Fruit fly (Drosophila melanogaster) whole organism, embryonic: ENCODE measurements around the gene CG45045.

Experiments used
- ATbp ChIP-seq: fragments of 200-800 bp; sonication (Bioruptor generic); optimal IDR thresholded peaks from 2 replicates; lab custom pipeline; 2017; ENCODE audit warnings: missing biosample characterization, mild to moderate bottlenecking, missing genetic modification characterization, missing genetic modification reagents
- Ada2b ChIP-seq: fragments of 200-800 bp; sonication (Bioruptor generic); IDR thresholded peaks from 2 replicates; pipeline ENCODE4 v1.3.6; 2022; ENCODE audit warnings: missing biosample characterization, missing genetic modification characterization
- B-H1 ChIP-seq: fragments of 200-800 bp; sonication (Bioruptor generic); IDR thresholded peaks from 3 replicates; pipeline ENCODE4 v1.3.6; 2022; ENCODE audit warnings: missing biosample characterization, missing genetic modification characterization
- CG10431 ChIP-seq: fragments of 200-800 bp; sonication (Bioruptor generic); optimal IDR thresholded peaks from 3 replicates; lab custom pipeline; 2018; ENCODE audit warnings: missing biosample characterization, mild to moderate bottlenecking, missing genetic modification characterization
- CG10543 ChIP-seq: fragments of 200-800 bp; sonication (Bioruptor generic); optimal IDR thresholded peaks from 3 replicates; lab custom pipeline; 2017; ENCODE audit warnings: missing biosample characterization, mild to moderate bottlenecking, missing genetic modification characterization, moderate library complexity
- CG13287 ChIP-seq: fragments of 200-800 bp; sonication (Bioruptor generic); IDR thresholded peaks from 2 replicates; pipeline ENCODE4 v1.3.6; 2022; ENCODE audit warnings: missing biosample characterization, missing genetic modification characterization; ENCODE audit not compliant: partially characterized antibody
- CG13775 ChIP-seq: fragments of 200-800 bp; sonication (Bioruptor generic); optimal IDR thresholded peaks from 3 replicates; lab custom pipeline; 2017; ENCODE audit warnings: missing biosample characterization, mild to moderate bottlenecking, missing genetic modification characterization
- CG15696 ChIP-seq: fragments of 200-800 bp; sonication (Bioruptor generic); optimal IDR thresholded peaks from 2 replicates; lab custom pipeline; 2019; ENCODE audit warnings: missing biosample characterization, mild to moderate bottlenecking, missing genetic modification characterization, moderate library complexity
- CG17612 ChIP-seq: fragments of 200-800 bp; sonication (Bioruptor generic); IDR thresholded peaks from 2 replicates; pipeline ENCODE4 v1.3.6; 2022; ENCODE audit warnings: missing biosample characterization, missing genetic modification characterization
- CG33557 ChIP-seq: fragments of 200-800 bp; sonication (Bioruptor generic); optimal IDR thresholded peaks from 2 replicates; lab custom pipeline; 2019; ENCODE audit warnings: missing biosample characterization, mild to moderate bottlenecking, missing genetic modification characterization, moderate library complexity
- CG4360 ChIP-seq: fragments of 200-800 bp; sonication (Bioruptor generic); IDR thresholded peaks from 2 replicates; pipeline ENCODE4 v1.3.6; 2022; ENCODE audit warnings: missing biosample characterization, missing genetic modification characterization
- CG5180 ChIP-seq: fragments of 200-800 bp; sonication (Bioruptor generic); optimal IDR thresholded peaks from 3 replicates; lab custom pipeline; 2017; ENCODE audit warnings: missing biosample characterization, missing genetic modification characterization, mild to moderate bottlenecking, moderate library complexity, missing genetic modification reagents
- CG6175 ChIP-seq: fragments of 200-800 bp; sonication (Bioruptor generic); IDR thresholded peaks from 3 replicates; pipeline ENCODE4 v1.3.6; 2022; ENCODE audit warnings: missing biosample characterization, missing genetic modification characterization
- CG7963 ChIP-seq: fragments of 200-800 bp; sonication (Bioruptor generic); IDR thresholded peaks from 3 replicates; pipeline ENCODE4 v1.3.6; 2022; ENCODE audit warnings: missing biosample characterization, missing genetic modification characterization; ENCODE audit not compliant: partially characterized antibody
- CG8944 ChIP-seq: fragments of 200-800 bp; sonication (Bioruptor generic); optimal IDR thresholded peaks from 3 replicates; lab custom pipeline; 2016; ENCODE audit warnings: missing biosample characterization, missing genetic modification characterization
- Dek ChIP-seq: fragments of 200-800 bp; sonication (Bioruptor generic); optimal IDR thresholded peaks from 3 replicates; lab custom pipeline; 2019; ENCODE audit warnings: missing biosample characterization, mild to moderate bottlenecking, missing genetic modification characterization, moderate library complexity
- Doc3 ChIP-seq: fragments of 200-800 bp; sonication (Bioruptor generic); IDR thresholded peaks from 3 replicates; pipeline ENCODE4 v1.3.6; 2022; ENCODE audit warnings: missing biosample characterization, missing genetic modification characterization; ENCODE audit not compliant: partially characterized antibody
- Dref ChIP-seq: fragments of 200-800 bp; sonication (Bioruptor generic); IDR thresholded peaks from 2 replicates; pipeline ENCODE4 v1.3.6; 2022; ENCODE audit warnings: missing biosample characterization, missing genetic modification characterization
- ERR ChIP-seq: fragments of 200-800 bp; sonication (Bioruptor generic); optimal IDR thresholded peaks from 2 replicates; lab custom pipeline; 2016; ENCODE audit warnings: missing biosample characterization, missing genetic modification characterization
- Elba2 ChIP-seq: fragments of 200-800 bp; sonication (Bioruptor generic); optimal IDR thresholded peaks from 3 replicates; lab custom pipeline; 2016; ENCODE audit warnings: missing biosample characterization, missing genetic modification characterization
- Gug ChIP-seq: fragments of 200-800 bp; sonication (Bioruptor generic); IDR thresholded peaks from 4 replicates; pipeline ENCODE4 v1.3.6; 2022; ENCODE audit warnings: missing biosample characterization, missing genetic modification characterization
- HLH4C ChIP-seq: fragments of 200-800 bp; sonication (Bioruptor generic); IDR thresholded peaks from 3 replicates; pipeline ENCODE4 v1.3.6; 2022; ENCODE audit warnings: missing biosample characterization, missing genetic modification characterization; ENCODE audit not compliant: partially characterized antibody
- Hey ChIP-seq: fragments of 200-800 bp; sonication (Bioruptor generic); optimal IDR thresholded peaks from 3 replicates; lab custom pipeline; 2018; ENCODE audit warnings: missing biosample characterization, mild to moderate bottlenecking, missing genetic modification characterization
- MESR4 ChIP-seq: fragments of 200-800 bp; sonication (Bioruptor generic); optimal IDR thresholded peaks from 2 replicates; lab custom pipeline; 2018; ENCODE audit warnings: missing biosample characterization, mild to moderate bottlenecking, missing genetic modification characterization, moderate library complexity
- MTF-1 ChIP-seq: fragments of 200-800 bp; sonication (Bioruptor generic); optimal IDR thresholded peaks from 2 replicates; lab custom pipeline; 2018; ENCODE audit warnings: missing biosample characterization, mild to moderate bottlenecking, missing genetic modification characterization, borderline replicate concordance
- Mrtf ChIP-seq: fragments of 200-800 bp; sonication (Bioruptor generic); IDR thresholded peaks from 3 replicates; pipeline ENCODE4 v1.3.6; 2022; ENCODE audit warnings: missing biosample characterization, missing genetic modification characterization
- Nf-YA ChIP-seq: fragments of 200-800 bp; sonication (Bioruptor generic); IDR thresholded peaks from 2 replicates; pipeline ENCODE4 v1.3.6; 2022; ENCODE audit warnings: missing biosample characterization, missing genetic modification characterization
- al ChIP-seq: fragments of 200-800 bp; sonication (Bioruptor generic); IDR thresholded peaks from 2 replicates; pipeline ENCODE4 v1.3.6; 2022; ENCODE audit warnings: missing biosample characterization, missing genetic modification characterization
- amos ChIP-seq: fragments of 200-800 bp; sonication (Bioruptor generic); IDR thresholded peaks from 2 replicates; pipeline ENCODE4 v1.3.6; 2022; ENCODE audit warnings: missing biosample characterization, missing genetic modification characterization; ENCODE audit not compliant: partially characterized antibody
- bab2 ChIP-seq: fragments of 200-800 bp; sonication (Bioruptor generic); optimal IDR thresholded peaks from 2 replicates; lab custom pipeline; 2016; ENCODE audit warnings: missing biosample characterization, missing genetic modification characterization
- cg ChIP-seq: fragments of 200-800 bp; sonication (Bioruptor generic); optimal IDR thresholded peaks from 3 replicates; lab custom pipeline; 2019; ENCODE audit warnings: missing biosample characterization, mild to moderate bottlenecking, missing genetic modification characterization, moderate library complexity
- chinmo ChIP-seq: fragments of 200-800 bp; sonication (Bioruptor generic); IDR thresholded peaks from 4 replicates; pipeline ENCODE4 v1.3.6; 2022; ENCODE audit warnings: missing biosample characterization, missing genetic modification characterization; ENCODE audit not compliant: partially characterized antibody
- chm ChIP-seq: fragments of 200-800 bp; sonication (Bioruptor generic); IDR thresholded peaks from 2 replicates; pipeline ENCODE4 v1.3.6; 2022; ENCODE audit warnings: missing biosample characterization, missing genetic modification characterization
- croc ChIP-seq: fragments of 200-800 bp; sonication (Bioruptor generic); conservative IDR thresholded peaks from 3 replicates; pipeline ENCODE4 v1.3.6; 2022; ENCODE audit warnings: missing biosample characterization, missing genetic modification characterization
- crol ChIP-seq: fragments of 200-800 bp; sonication (Bioruptor generic); IDR thresholded peaks from 2 replicates; pipeline ENCODE4 v1.3.6; 2022; ENCODE audit warnings: missing biosample characterization, missing genetic modification characterization
- ftz-f1 ChIP-seq: fragments of 200-800 bp; sonication (Bioruptor generic); optimal IDR thresholded peaks from 2 replicates; lab custom pipeline; 2016; ENCODE audit warnings: missing biosample characterization, missing genetic modification characterization
- gfzf ChIP-seq: fragments of 200-800 bp; sonication (Bioruptor generic); optimal IDR thresholded peaks from 2 replicates; lab custom pipeline; 2016; ENCODE audit warnings: missing biosample characterization, mild to moderate bottlenecking, missing genetic modification characterization, moderate library complexity
- h ChIP-seq: fragments of >200 bp; optimal IDR thresholded peaks from 2 replicates; lab custom pipeline; 2017
- lbe ChIP-seq: fragments of 200-800 bp; sonication (Bioruptor generic); optimal IDR thresholded peaks from 2 replicates; lab custom pipeline; 2016; ENCODE audit warnings: missing biosample characterization, mild to moderate bottlenecking, missing genetic modification characterization
- mirr ChIP-seq: fragments of 200-800 bp; sonication (Bioruptor generic); optimal IDR thresholded peaks from 3 replicates; lab custom pipeline; 2018; ENCODE audit warnings: missing biosample characterization, mild to moderate bottlenecking, missing genetic modification characterization
- odd ChIP-seq: fragments of 200-800 bp; sonication (Bioruptor generic); optimal IDR thresholded peaks from 2 replicates; lab custom pipeline; 2017; ENCODE audit warnings: missing biosample characterization, mild to moderate bottlenecking, missing genetic modification characterization
- org-1 ChIP-seq: fragments of 200-800 bp; sonication (Bioruptor generic); optimal IDR thresholded peaks from 2 replicates; lab custom pipeline; 2017; ENCODE audit warnings: missing biosample characterization, missing genetic modification characterization
- pita ChIP-seq: fragments of 200-800 bp; sonication (Bioruptor generic); optimal IDR thresholded peaks from 2 replicates; lab custom pipeline; 2017; ENCODE audit warnings: missing biosample characterization, mild to moderate bottlenecking, missing genetic modification characterization
- sd ChIP-seq: fragments of 200-800 bp; sonication (Bioruptor generic); optimal IDR thresholded peaks from 3 replicates; lab custom pipeline; 2018; ENCODE audit warnings: missing biosample characterization, mild to moderate bottlenecking, missing genetic modification characterization, moderate library complexity
- sr ChIP-seq: fragments of 200-800 bp; sonication (Bioruptor generic); IDR thresholded peaks from 3 replicates; pipeline ENCODE4 v1.3.6; 2022; ENCODE audit warnings: missing biosample characterization, missing genetic modification characterization
- unc-4 ChIP-seq: fragments of 200-800 bp; sonication (Bioruptor generic); IDR thresholded peaks from 2 replicates; pipeline ENCODE4 v1.3.6; 2022; ENCODE audit warnings: missing biosample characterization, missing genetic modification characterization; ENCODE audit not compliant: partially characterized antibody
- wdn ChIP-seq: fragments of 200-800 bp; sonication (Bioruptor generic); IDR thresholded peaks from 2 replicates; pipeline ENCODE4 v1.3.6; 2022; ENCODE audit warnings: missing biosample characterization, missing genetic modification characterization
- zen2 ChIP-seq: fragments of 200-800 bp; sonication (Bioruptor generic); IDR thresholded peaks from 3 replicates; pipeline ENCODE4 v1.3.6; 2022; ENCODE audit warnings: missing biosample characterization, missing genetic modification characterization; ENCODE audit not compliant: partially characterized antibody

CG45045 gene

dm6 chr3R:17699891-17700487, 32.6 kb downstream of the CG45045 start:
- 0 out of 2 replicates have a peak, but pooled peaks have one; percentile 34 for TF ChIP-seq Dref
- no peak for TF ChIP-seq org-1 (GFP tag; lab: Kevin White, UChicago)
- no peak for TF ChIP-seq Ada2b (GFP tag; lab: Robert Waterston, UW)
- no peak for TF ChIP-seq Nf-YA (GFP tag; lab: Robert Waterston, UW)
- peak; percentile 12; the same call in 1 of the 3 replicates for TF ChIP-seq zen2 (GFP tag; lab: Robert Waterston, UW)
- TF ChIP-seq gfzf, result no peak
- no peak for TF ChIP-seq CG8944 (GFP tag; lab: Kevin White, UChicago)
- peak; percentile 73 for TF ChIP-seq sd (tag; lab: Kevin White, UChicago)
- peak; percentile 88 for TF ChIP-seq crol (GFP tag; lab: Robert Waterston, UW)
- peak; percentile 85; the same call in 1 of the 2 replicates for TF ChIP-seq chm (GFP tag; lab: Robert Waterston, UW)
- peak; percentile 46 for TF ChIP-seq Hey
- no peak for TF ChIP-seq CG7963 (GFP tag; lab: Robert Waterston, UW)
- TF ChIP-seq CG4360 (GFP tag; lab: Robert Waterston, UW), result peak; percentile 74; the same call in 1 of the 2 replicates
- peak; percentile 62; the same call in 1 of the 3 replicates for TF ChIP-seq CG6175 (GFP tag; lab: Robert Waterston, UW)
- peak; percentile 84 for TF ChIP-seq chinmo (GFP tag; lab: Robert Waterston, UW)
- TF ChIP-seq cg, result peak; percentile 74
- peak; percentile 40 for TF ChIP-seq mirr (GFP tag; lab: Kevin White, UChicago)
- no peak for TF ChIP-seq bab2 (GFP tag; lab: Kevin White, UChicago)
- TF ChIP-seq sr, result 0 out of 3 replicates have a peak, but pooled peaks have one; percentile 7
- peak; percentile 13 for TF ChIP-seq CG13287
- peak; percentile 78 for TF ChIP-seq CG5180 (GFP tag; lab: Kevin White, UChicago)
- peak; percentile 34 for TF ChIP-seq ERR (GFP tag; lab: Kevin White, UChicago)
- peak; percentile 95; the same call in 1 of the 4 replicates for TF ChIP-seq Gug
- peak; percentile 21; the same call in 1 of the 2 replicates for TF ChIP-seq amos
- peak; percentile 50 for TF ChIP-seq ftz-f1 (GFP tag; lab: Kevin White, UChicago)
- TF ChIP-seq HLH4C (GFP tag; lab: Robert Waterston, UW), result 0 out of 3 replicates have a peak, but pooled peaks have one; percentile 10

DNA sequence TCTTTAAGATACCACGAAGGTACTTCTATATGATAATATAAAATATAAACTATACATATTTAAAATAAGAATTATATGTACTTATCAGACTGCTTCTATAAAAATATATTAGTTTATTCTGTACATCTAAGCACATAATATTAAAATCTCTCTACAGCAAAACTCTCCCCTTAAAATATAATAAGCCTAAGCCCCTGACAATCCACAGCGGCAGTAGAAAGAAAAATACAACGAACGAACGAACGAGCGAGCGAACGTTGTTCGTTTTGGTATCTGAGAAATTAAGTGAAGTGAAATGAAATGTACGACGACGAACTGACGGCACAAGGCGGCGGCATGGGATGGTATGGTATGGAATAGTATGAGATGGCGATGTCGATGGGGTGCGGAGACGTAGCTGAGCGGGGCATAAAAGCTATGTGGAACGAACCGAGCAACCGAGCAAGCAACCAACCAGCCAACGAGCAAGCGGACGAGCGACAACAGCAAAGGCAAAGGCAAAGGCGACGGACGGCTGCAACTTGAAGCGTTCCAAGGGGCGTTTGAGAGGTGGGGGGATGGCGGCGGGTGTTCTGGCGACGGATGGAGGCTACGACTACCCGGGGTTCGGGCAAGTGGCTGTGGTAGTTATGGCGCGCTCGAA, 33.2 kb downstream of the CG45045 start:
- TF ChIP-seq croc (peak; percentile 96), CG10543 (peak; percentile 100), CG33557 (GFP tag; lab: Kevin White, UChicago) (peak; percentile 94), pita (GFP tag; lab: Kevin White, UChicago) (no peak), Dek (tag; lab: Kevin White, UChicago) (peak; percentile 99), Doc3 (GFP tag; lab: Robert Waterston, UW) (no peak), odd (GFP tag; lab: Kevin White, UChicago) (peak; percentile 99), Mrtf (GFP tag; lab: Robert Waterston, UW) (peak; percentile 97), CG17612 (peak; percentile 94), CG15696 (tag; lab: Kevin White, UChicago) (peak; percentile 91), MTF-1 (GFP tag; lab: Kevin White, UChicago) (peak; percentile 91), Elba2 (GFP tag; lab: Kevin White, UChicago) (no peak), wdn (GFP tag; lab: Robert Waterston, UW) (peak; percentile 95), MESR4 (GFP tag; lab: Kevin White, UChicago) (peak; percentile 40), ATbp (peak; percentile 98), CG13775 (GFP tag; lab: Kevin White, UChicago) (peak; percentile 98), unc-4 (GFP tag; lab: Robert Waterston, UW) (peak; percentile 38; the same call in 1 of the 2 replicates), h (lab: Kevin White, UChicago) (no peak), al (GFP tag; lab: Robert Waterston, UW) (peak; percentile 98), CG10431 (GFP tag; lab: Kevin White, UChicago) (peak; percentile 97), B-H1 (GFP tag; lab: Robert Waterston, UW) (peak; percentile 97), mirr (GFP tag; lab: Kevin White, UChicago) (peak; percentile 33), lbe (peak; percentile 98)
